Fruit fly (Drosophila melanogaster) Kc167 (cell line): ENCODE data around the gene Rsf1.

Source experiments
- Myc ChIP-seq: fragments of >200 bp; optimal IDR thresholded peaks from 2 replicates; lab custom pipeline; 2017; ENCODE audit warnings: missing external identifiers
- Sin3A ChIP-seq: fragments of >200 bp; optimal IDR thresholded peaks from 2 replicates; lab custom pipeline; 2018; ENCODE audit warnings: missing external identifiers
- h ChIP-seq: fragments of >200 bp; optimal IDR thresholded peaks from 3 replicates; lab custom pipeline; 2018; ENCODE audit warnings: missing external identifiers
- insv ChIP-seq: fragments of >200 bp; optimal IDR thresholded peaks from 3 replicates; lab custom pipeline; 2018; ENCODE audit warnings: missing external identifiers
- psq ChIP-seq: fragments of >200 bp; optimal IDR thresholded peaks from 2 replicates; lab custom pipeline; 2017; ENCODE audit warnings: missing external identifiers
- ttk ChIP-seq: sonication (Bioruptor generic); optimal IDR thresholded peaks from 2 replicates; lab custom pipeline; 2017; ENCODE audit warnings: missing external identifiers

Gene Rsf1

DNA sequence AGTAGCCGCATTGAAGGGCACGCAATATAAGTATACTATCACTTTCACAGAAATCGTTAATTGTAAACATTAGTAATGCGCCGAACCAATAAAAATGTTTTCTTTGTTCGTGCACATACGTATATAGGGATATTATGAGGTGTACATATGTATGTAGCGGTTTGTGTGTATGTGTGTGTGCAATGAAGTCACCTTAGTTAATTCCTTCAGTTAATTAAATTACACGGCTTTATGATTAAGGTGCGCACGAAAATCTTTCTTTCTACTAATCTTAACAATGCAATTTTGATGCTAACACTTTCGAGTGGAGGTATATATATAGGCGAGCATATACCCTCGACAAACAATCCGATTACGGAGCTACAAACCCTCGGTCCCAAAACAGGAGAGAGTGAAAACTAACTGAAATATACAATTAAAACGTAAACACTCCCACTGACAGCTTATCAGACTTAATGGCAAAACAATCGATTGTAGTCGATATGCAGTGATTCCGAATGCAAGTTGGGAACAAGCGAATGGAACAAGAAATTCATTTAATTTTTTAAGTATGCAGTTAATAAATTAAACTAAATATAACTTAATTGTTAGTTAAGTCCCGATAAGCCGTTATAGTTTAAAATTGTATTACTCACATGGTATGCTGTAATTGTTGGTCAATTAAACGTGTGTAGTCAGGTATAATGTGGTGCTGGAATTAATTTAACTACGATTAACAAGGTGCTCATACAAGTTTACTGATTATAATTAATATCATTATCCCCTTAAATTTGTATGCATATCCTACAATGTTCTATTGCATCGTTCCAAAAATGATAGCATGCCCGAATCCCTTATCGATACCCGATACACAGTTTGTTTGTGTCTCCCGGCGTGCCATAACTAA is 42.6 kb downstream of the Rsf1 start, which contains the start of the genes Npc1a and Prosalpha6:
Gene Npc1a (minus strand): TSS at position 716 of the 886 bp plus-strand sequence.
Gene Prosalpha6 (plus strand): TSS at position 851 of the 886 bp plus-strand sequence.
- TF ChIP-seq insv (lab: Kevin White, UChicago), result no peak
- no peak for TF ChIP-seq Myc (lab: Kevin White, UChicago)
- no peak for TF ChIP-seq psq
- TF ChIP-seq Sin3A, result no peak
- no peak for TF ChIP-seq h (lab: Kevin White, UChicago)
- TF ChIP-seq ttk (lab: Kevin White, UChicago), result no peak

- TF ChIP-seq h (lab: Kevin White, UChicago) (no peak), ttk (lab: Kevin White, UChicago) (no peak), Sin3A (no peak), insv (lab: Kevin White, UChicago) (no peak), Myc (lab: Kevin White, UChicago) (no peak), psq (no peak)
Observed at dm6 chr2L:10220010-10220409, 43.3 kb downstream of the Rsf1 start.
